Fruit fly (Drosophila melanogaster) whole organism, embryonic: ENCODE measurements around the gene CG31287.

Experiments used
- Antp ChIP-seq: fragments of 200-800 bp; sonication (Bioruptor generic); optimal IDR thresholded peaks from 3 replicates; lab custom pipeline; 2016; ENCODE audit warnings: missing biosample characterization, missing genetic modification characterization
- CG10654 ChIP-seq: fragments of 200-800 bp; sonication (Bioruptor generic); optimal IDR thresholded peaks from 2 replicates; lab custom pipeline; 2016; ENCODE audit warnings: missing biosample characterization, missing genetic modification characterization
- CG12236 ChIP-seq: fragments of 200-800 bp; sonication (Bioruptor generic); optimal IDR thresholded peaks from 2 replicates; lab custom pipeline; 2016; ENCODE audit warnings: missing biosample characterization, missing genetic modification characterization
- CG12769 ChIP-seq: fragments of 200-800 bp; sonication (Bioruptor generic); optimal IDR thresholded peaks from 2 replicates; lab custom pipeline; 2019; ENCODE audit warnings: missing biosample characterization, mild to moderate bottlenecking, missing genetic modification characterization, moderate library complexity
- CG13424 ChIP-seq: fragments of 200-800 bp; sonication (Bioruptor generic); optimal IDR thresholded peaks from 2 replicates; lab custom pipeline; 2019; ENCODE audit warnings: missing biosample characterization, mild to moderate bottlenecking, missing genetic modification characterization, moderate library complexity
- CG14050 ChIP-seq: fragments of 200-800 bp; sonication (Bioruptor generic); IDR thresholded peaks from 3 replicates; pipeline ENCODE4 v1.3.6; 2022; ENCODE audit warnings: missing biosample characterization, missing genetic modification characterization
- CG14667 ChIP-seq: fragments of 200-800 bp; sonication (Bioruptor generic); IDR thresholded peaks from 2 replicates; pipeline ENCODE4 v1.3.6; 2022; ENCODE audit warnings: missing biosample characterization, missing genetic modification characterization
- CG15073 ChIP-seq: fragments of 200-800 bp; sonication (Bioruptor generic); optimal IDR thresholded peaks from 2 replicates; lab custom pipeline; 2016; ENCODE audit warnings: missing biosample characterization, missing genetic modification characterization
- CG17361 ChIP-seq: fragments of 200-800 bp; sonication (Bioruptor generic); IDR thresholded peaks from 3 replicates; pipeline ENCODE4 v1.3.6; 2022; ENCODE audit warnings: missing biosample characterization, missing genetic modification characterization
- CG31441 ChIP-seq: fragments of 200-800 bp; sonication (Bioruptor generic); IDR thresholded peaks from 2 replicates; pipeline ENCODE4 v1.3.6; 2022; ENCODE audit warnings: missing biosample characterization, missing genetic modification characterization
- CG34376 ChIP-seq: fragments of 200-800 bp; sonication (Bioruptor generic); optimal IDR thresholded peaks from 2 replicates; lab custom pipeline; 2018; ENCODE audit warnings: missing biosample characterization, mild to moderate bottlenecking, missing genetic modification characterization
- CG42726 ChIP-seq: fragments of 200-800 bp; sonication (Bioruptor generic); IDR thresholded peaks from 2 replicates; pipeline ENCODE4 v1.3.6; 2022; ENCODE audit warnings: missing biosample characterization, missing genetic modification characterization; ENCODE audit not compliant: partially characterized antibody
- CG4424 ChIP-seq: fragments of 200-800 bp; sonication (Bioruptor generic); optimal IDR thresholded peaks from 3 replicates; lab custom pipeline; 2016; ENCODE audit warnings: missing biosample characterization, missing genetic modification characterization
- CG5180 ChIP-seq: fragments of 200-800 bp; sonication (Bioruptor generic); optimal IDR thresholded peaks from 3 replicates; lab custom pipeline; 2017; ENCODE audit warnings: missing biosample characterization, missing genetic modification characterization, mild to moderate bottlenecking, moderate library complexity, missing genetic modification reagents
- CG6175 ChIP-seq: fragments of 200-800 bp; sonication (Bioruptor generic); IDR thresholded peaks from 3 replicates; pipeline ENCODE4 v1.3.6; 2022; ENCODE audit warnings: missing biosample characterization, missing genetic modification characterization
- CG6765 ChIP-seq: fragments of 200-800 bp; sonication (Bioruptor generic); optimal IDR thresholded peaks from 3 replicates; lab custom pipeline; 2017; ENCODE audit warnings: missing biosample characterization, mild to moderate bottlenecking, missing genetic modification characterization
- CG7357 ChIP-seq: fragments of 200-800 bp; sonication (Bioruptor generic); IDR thresholded peaks from 3 replicates; pipeline ENCODE4 v1.3.6; 2022; ENCODE audit warnings: missing biosample characterization, missing genetic modification characterization
- CG7928 ChIP-seq: fragments of 200-800 bp; sonication (Bioruptor generic); optimal IDR thresholded peaks from 2 replicates; lab custom pipeline; 2017; ENCODE audit warnings: missing biosample characterization, mild to moderate bottlenecking, missing genetic modification characterization
- CG8290 ChIP-seq, 3 experiments: fragments of 200-800 bp; sonication (Bioruptor generic); optimal IDR thresholded peaks; 2 replicates each; lab custom pipeline; 2016 to 2019; ENCODE audit warnings: missing biosample characterization in 3 of 3, missing genetic modification characterization in 3 of 3, mild to moderate bottlenecking in 2 of 3, moderate library complexity in 1 of 3
- Dad ChIP-seq: fragments of 200-800 bp; sonication (Bioruptor generic); optimal IDR thresholded peaks from 3 replicates; lab custom pipeline; 2016; ENCODE audit warnings: missing biosample characterization, missing genetic modification characterization
- Dek ChIP-seq: fragments of 200-800 bp; sonication (Bioruptor generic); optimal IDR thresholded peaks from 3 replicates; lab custom pipeline; 2019; ENCODE audit warnings: missing biosample characterization, mild to moderate bottlenecking, missing genetic modification characterization, moderate library complexity
- E2f1 ChIP-seq: fragments of 200-800 bp; sonication (Bioruptor generic); IDR thresholded peaks from 2 replicates; pipeline ENCODE4 v1.3.6; 2022; ENCODE audit warnings: missing biosample characterization, missing genetic modification characterization
- E2f2 ChIP-seq: fragments of 200-800 bp; sonication (Bioruptor generic); IDR thresholded peaks from 2 replicates; pipeline ENCODE4 v1.3.6; 2022; ENCODE audit warnings: missing biosample characterization, missing genetic modification characterization
- Eip74EF ChIP-seq, 2 experiments: fragments of 200-800 bp in 1 of 2; fragments of >200 bp in 1 of 2; sonication (Bioruptor generic) in 1 of 2; optimal IDR thresholded peaks; 2 replicates each; lab custom pipeline; 2017 to 2019; ENCODE audit warnings: missing biosample characterization in 2 of 2, missing genetic modification characterization in 2 of 2, mild to moderate bottlenecking in 1 of 2, moderate library complexity in 1 of 2
- Fer1 ChIP-seq: fragments of 200-800 bp; sonication (Bioruptor generic); optimal IDR thresholded peaks from 2 replicates; lab custom pipeline; 2017; ENCODE audit warnings: missing biosample characterization, mild to moderate bottlenecking, missing genetic modification characterization
- Fer3 ChIP-seq: fragments of 200-800 bp; sonication (Bioruptor generic); optimal IDR thresholded peaks from 2 replicates; lab custom pipeline; 2018; ENCODE audit warnings: missing biosample characterization, mild to moderate bottlenecking, missing genetic modification characterization, moderate library complexity
- Lpt ChIP-seq: fragments of >200 bp; optimal IDR thresholded peaks from 2 replicates; lab custom pipeline; 2018; ENCODE audit warnings: missing biosample characterization, missing genetic modification characterization
- MTF-1 ChIP-seq: fragments of 200-800 bp; sonication (Bioruptor generic); optimal IDR thresholded peaks from 2 replicates; lab custom pipeline; 2018; ENCODE audit warnings: missing biosample characterization, mild to moderate bottlenecking, missing genetic modification characterization, borderline replicate concordance
- Med ChIP-seq: fragments of 200-800 bp; sonication (Bioruptor generic); peaks from one replicate; lab custom pipeline; 2016; ENCODE audit warnings: missing biosample characterization, missing genetic modification characterization, mild to moderate bottlenecking, inconsistent platforms, moderate library complexity
- NfI ChIP-seq: fragments of 200-800 bp; sonication (Bioruptor generic); optimal IDR thresholded peaks from 3 replicates; lab custom pipeline; 2018; ENCODE audit warnings: missing biosample characterization, mild to moderate bottlenecking, missing genetic modification characterization, moderate library complexity
- Pdp1 ChIP-seq, 2 experiments: fragments of 200-800 bp; sonication (Bioruptor generic); optimal IDR thresholded peaks; 3 replicates each; lab custom pipeline; 2016; ENCODE audit warnings: missing biosample characterization in 2 of 2, missing genetic modification characterization in 2 of 2, mild to moderate bottlenecking in 1 of 2, moderate library complexity in 1 of 2
- YL-1 ChIP-seq: fragments of 200-800 bp; sonication (Bioruptor generic); optimal IDR thresholded peaks from 3 replicates; lab custom pipeline; 2017; ENCODE audit warnings: missing biosample characterization, mild to moderate bottlenecking, missing genetic modification characterization
- amos ChIP-seq: fragments of 200-800 bp; sonication (Bioruptor generic); IDR thresholded peaks from 2 replicates; pipeline ENCODE4 v1.3.6; 2022; ENCODE audit warnings: missing biosample characterization, missing genetic modification characterization; ENCODE audit not compliant: partially characterized antibody
- ash1 ChIP-seq: fragments of 200-800 bp; sonication (Bioruptor generic); optimal IDR thresholded peaks from 2 replicates; lab custom pipeline; 2018; ENCODE audit warnings: missing biosample characterization, mild to moderate bottlenecking, missing genetic modification characterization
- chif ChIP-seq, 2 experiments: fragments of 200-800 bp; sonication (Bioruptor generic); optimal IDR thresholded peaks; 3 replicates each; lab custom pipeline; 2016; ENCODE audit warnings: missing biosample characterization in 2 of 2, missing genetic modification characterization in 2 of 2
- dm ChIP-seq: fragments of 200-800 bp; sonication (Bioruptor generic); optimal IDR thresholded peaks from 3 replicates; lab custom pipeline; 2016; ENCODE audit warnings: missing biosample characterization, missing genetic modification characterization
- fu2 ChIP-seq: fragments of 200-800 bp; sonication (Bioruptor generic); optimal IDR thresholded peaks from 2 replicates; lab custom pipeline; 2016; ENCODE audit warnings: missing biosample characterization, missing genetic modification characterization
- gsb-n ChIP-seq: fragments of 200-800 bp; sonication (Bioruptor generic); optimal IDR thresholded peaks from 3 replicates; lab custom pipeline; 2018; ENCODE audit warnings: missing biosample characterization, mild to moderate bottlenecking, missing genetic modification characterization
- kay ChIP-seq: fragments of 200-800 bp; sonication (Bioruptor generic); optimal IDR thresholded peaks from 2 replicates; lab custom pipeline; 2016; ENCODE audit warnings: missing biosample characterization, missing genetic modification characterization
- mam ChIP-seq: fragments of 200-800 bp; sonication (Bioruptor generic); optimal IDR thresholded peaks from 3 replicates; lab custom pipeline; 2016; ENCODE audit warnings: missing biosample characterization, missing genetic modification characterization
- nau ChIP-seq: fragments of 200-800 bp; sonication (Bioruptor generic); optimal IDR thresholded peaks from 3 replicates; lab custom pipeline; 2017; ENCODE audit warnings: missing biosample characterization, mild to moderate bottlenecking, missing genetic modification characterization, missing genetic modification reagents
- nmo ChIP-seq: fragments of 200-800 bp; sonication (Bioruptor generic); optimal IDR thresholded peaks from 2 replicates; lab custom pipeline; 2018; ENCODE audit warnings: missing biosample characterization, mild to moderate bottlenecking, missing genetic modification characterization, moderate library complexity
- pum ChIP-seq: fragments of 200-800 bp; sonication (Bioruptor generic); optimal IDR thresholded peaks from 2 replicates; lab custom pipeline; 2016; ENCODE audit warnings: missing biosample characterization, missing genetic modification characterization
- repo ChIP-seq: fragments of 200-800 bp; sonication (Bioruptor generic); optimal IDR thresholded peaks from 2 replicates; lab custom pipeline; 2016; ENCODE audit warnings: missing biosample characterization, missing genetic modification characterization
- schlank ChIP-seq: fragments of 200-800 bp; sonication (Bioruptor generic); optimal IDR thresholded peaks from 2 replicates; lab custom pipeline; 2018; ENCODE audit warnings: missing biosample characterization, mild to moderate bottlenecking, missing genetic modification characterization
- tap ChIP-seq: fragments of 200-800 bp; optimal IDR thresholded peaks from 3 replicates; lab custom pipeline; 2019; ENCODE audit warnings: missing biosample characterization, mild to moderate bottlenecking, missing genetic modification characterization, moderate library complexity
- unpg ChIP-seq: fragments of 200-800 bp; sonication (Bioruptor generic); optimal IDR thresholded peaks from 3 replicates; lab custom pipeline; 2018; ENCODE audit warnings: missing biosample characterization, mild to moderate bottlenecking, missing genetic modification characterization, moderate library complexity
- zen ChIP-seq: fragments of 200-800 bp; sonication (Bioruptor generic); optimal IDR thresholded peaks from 3 replicates; lab custom pipeline; 2018; ENCODE audit warnings: missing biosample characterization, mild to moderate bottlenecking, missing genetic modification characterization, moderate library complexity

Gene CG31287

DNA sequence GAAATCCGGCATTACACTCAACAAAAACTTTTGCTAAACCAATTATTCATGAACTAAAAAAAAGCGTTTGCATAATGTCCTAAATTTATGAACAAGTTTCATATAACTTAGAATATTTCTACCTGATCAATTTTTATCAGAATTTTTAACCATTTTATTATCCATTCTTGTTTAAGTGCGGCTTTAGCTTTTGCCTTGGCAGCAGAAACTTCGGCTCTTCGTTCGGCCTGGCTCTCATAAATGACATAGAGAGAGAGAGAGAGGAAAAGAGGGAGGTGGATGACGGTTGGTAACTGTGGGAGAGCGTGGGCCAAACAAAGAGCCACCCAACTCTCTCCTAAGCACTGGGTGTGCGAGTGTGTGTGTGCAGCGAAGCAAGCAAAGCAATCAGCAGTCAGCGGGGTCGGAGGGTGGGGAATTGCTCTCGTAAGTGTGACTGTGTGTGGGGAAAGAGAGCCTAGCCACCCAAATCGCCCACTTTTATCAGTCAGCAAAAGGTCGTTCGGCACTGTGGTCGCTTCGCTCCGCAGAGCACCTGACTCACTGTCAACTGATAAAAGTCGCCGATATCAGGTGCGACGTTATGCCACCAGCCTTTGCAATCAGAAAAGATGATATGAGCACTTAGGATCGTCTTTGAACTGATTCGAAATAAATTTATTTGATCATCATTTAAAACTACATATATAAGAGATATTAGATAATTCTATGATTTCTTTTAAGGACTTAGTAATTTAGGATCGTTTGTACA is 21.4 kb downstream of the CG31287 start (continued):
- TF ChIP-seq CG12769, result peak; percentile 88
- peak; percentile 96 for TF ChIP-seq nau (GFP tag; lab: Kevin White, UChicago)
- TF ChIP-seq CG13424 (tag; lab: Kevin White, UChicago), result peak; percentile 98
- peak; percentile 58 for TF ChIP-seq ash1 (GFP tag; lab: Kevin White, UChicago)
- TF ChIP-seq E2f2, result no peak
- TF ChIP-seq Lpt (GFP tag; lab: Kevin White, UChicago), result no peak
- TF ChIP-seq Eip74EF (GFP tag; optimal IDR thresholded peaks at IDR 0.05; lab: Kevin White, UChicago), result peak in 1 of 2 experiments; percentile 98
- peak; percentile 97 for TF ChIP-seq NfI (GFP tag; lab: Kevin White, UChicago)
- peak; percentile 96 for TF ChIP-seq CG10654 (GFP tag; lab: Kevin White, UChicago)
- TF ChIP-seq CG8290 (GFP tag; optimal IDR thresholded peaks at IDR 0.05; lab: Kevin White, UChicago), result peak; percentile 92
- TF ChIP-seq CG8290 (tag; optimal IDR thresholded peaks at IDR 0.05; lab: Kevin White, UChicago), result peak; percentile 74 to 82
- peak; percentile 93 for TF ChIP-seq schlank (tag; lab: Kevin White, UChicago)
- peak; percentile 97 for TF ChIP-seq chif (GFP tag; optimal IDR thresholded peaks at IDR 0.05; lab: Kevin White, UChicago)
- TF ChIP-seq pum (GFP tag; lab: Kevin White, UChicago), result peak; percentile 97
- peak; percentile 94 for TF ChIP-seq dm (GFP tag; lab: Kevin White, UChicago)
- TF ChIP-seq Fer1, result peak; percentile 99
- peak; percentile 96 for TF ChIP-seq repo (GFP tag; lab: Kevin White, UChicago)
- TF ChIP-seq Dek (tag; lab: Kevin White, UChicago), result peak; percentile 98
- TF ChIP-seq kay (GFP tag; lab: Kevin White, UChicago), result peak; percentile 96
- peak; percentile 96 for TF ChIP-seq CG6765 (GFP tag; lab: Kevin White, UChicago)
- TF ChIP-seq CG7928 (GFP tag; lab: Kevin White, UChicago), result peak; percentile 76
- TF ChIP-seq CG6175 (GFP tag; lab: Robert Waterston, UW), result no peak
- peak; percentile 98 for TF ChIP-seq nmo (GFP tag; lab: Kevin White, UChicago)
- TF ChIP-seq CG17361 (GFP tag; lab: Robert Waterston, UW), result no peak
- TF ChIP-seq unpg (GFP tag; lab: Kevin White, UChicago), result peak; percentile 99
- TF ChIP-seq fu2 (GFP tag; lab: Kevin White, UChicago), result peak; percentile 96
- TF ChIP-seq CG42726 (GFP tag; lab: Robert Waterston, UW), result no peak
- no peak for TF ChIP-seq E2f1 (GFP tag; lab: Robert Waterston, UW)
- TF ChIP-seq CG15073 (GFP tag; lab: Kevin White, UChicago), result peak; percentile 82
- peak; percentile 96 for TF ChIP-seq Dad
- peak; percentile 97 for TF ChIP-seq Antp
- TF ChIP-seq MTF-1 (GFP tag; lab: Kevin White, UChicago), result peak; percentile 95
- TF ChIP-seq tap (tag; lab: Kevin White, UChicago), result peak; percentile 98
- TF ChIP-seq amos (GFP tag; lab: Robert Waterston, UW), result no peak
- TF ChIP-seq CG12236 (GFP tag; lab: Kevin White, UChicago), result peak; percentile 96
- no peak for TF ChIP-seq CG31441 (GFP tag; lab: Robert Waterston, UW)
- peak; percentile 98 for TF ChIP-seq Fer3 (tag; lab: Kevin White, UChicago)
- TF ChIP-seq gsb-n (tag; lab: Kevin White, UChicago), result peak; percentile 99
- TF ChIP-seq YL-1 (GFP tag; lab: Kevin White, UChicago), result peak; percentile 93
- peak; percentile 98 for TF ChIP-seq CG4424 (GFP tag; lab: Kevin White, UChicago)
- peak; percentile 93 to 97 for TF ChIP-seq Pdp1 (GFP tag; optimal IDR thresholded peaks at IDR 0.05; lab: Kevin White, UChicago)
- TF ChIP-seq CG5180 (GFP tag; lab: Kevin White, UChicago), result peak; percentile 91
- peak; percentile 94 for TF ChIP-seq CG7357
- TF ChIP-seq zen (tag; lab: Kevin White, UChicago), result peak; percentile 94
- TF ChIP-seq CG34376 (GFP tag; lab: Kevin White, UChicago), result peak; percentile 94
- TF ChIP-seq mam (GFP tag; lab: Kevin White, UChicago), result peak; percentile 97
- no peak for TF ChIP-seq CG14667 (GFP tag; lab: Robert Waterston, UW)
- TF ChIP-seq Med, result peak; percentile 99
- no peak for TF ChIP-seq CG14050
